Fruit fly (Drosophila melanogaster) whole organism, embryonic: ENCODE measurements around the gene Polr3I.

Experiments used
- Abd-B ChIP-seq: fragments of 200-800 bp; sonication (Bioruptor generic); optimal IDR thresholded peaks from 2 replicates; lab custom pipeline; 2018; ENCODE audit warnings: missing biosample characterization, mild to moderate bottlenecking, missing genetic modification characterization, moderate library complexity
- Antp ChIP-seq: fragments of 200-800 bp; sonication (Bioruptor generic); optimal IDR thresholded peaks from 3 replicates; lab custom pipeline; 2016; ENCODE audit warnings: missing biosample characterization, missing genetic modification characterization
- Atf-2 ChIP-seq: fragments of 200-800 bp; sonication (Bioruptor generic); optimal IDR thresholded peaks from 2 replicates; lab custom pipeline; 2016; ENCODE audit warnings: missing biosample characterization, missing genetic modification characterization
- BEAF-32 ChIP-seq: fragments of 200-800 bp; sonication (Bioruptor generic); optimal IDR thresholded peaks from 3 replicates; lab custom pipeline; 2017; ENCODE audit warnings: missing biosample characterization, missing genetic modification characterization, mild to moderate bottlenecking, moderate library complexity, missing genetic modification reagents
- C15 ChIP-seq: fragments of 200-800 bp; sonication (Bioruptor generic); IDR thresholded peaks from 3 replicates; pipeline ENCODE4 v1.3.6; 2022; ENCODE audit warnings: missing biosample characterization, missing genetic modification characterization
- CG10267 ChIP-seq: fragments of 200-800 bp; sonication (Bioruptor generic); optimal IDR thresholded peaks from 2 replicates; lab custom pipeline; 2018; ENCODE audit warnings: missing biosample characterization, mild to moderate bottlenecking, missing genetic modification characterization, moderate library complexity
- CG11093 ChIP-seq: fragments of 200-800 bp; sonication (Bioruptor generic); IDR thresholded peaks from 3 replicates; pipeline ENCODE4 v1.3.6; 2022; ENCODE audit warnings: missing biosample characterization, missing genetic modification characterization
- CG11247 ChIP-seq: fragments of 200-800 bp; sonication (Bioruptor generic); IDR thresholded peaks from 2 replicates; pipeline ENCODE4 v1.3.6; 2022; ENCODE audit warnings: missing biosample characterization, missing genetic modification characterization
- CG11723 ChIP-seq: fragments of 200-800 bp; sonication (Bioruptor generic); optimal IDR thresholded peaks from 2 replicates; lab custom pipeline; 2017; ENCODE audit warnings: missing biosample characterization, mild to moderate bottlenecking, missing genetic modification characterization
- CG12299 ChIP-seq: fragments of 200-800 bp; sonication (Bioruptor generic); optimal IDR thresholded peaks from 2 replicates; lab custom pipeline; 2018; ENCODE audit warnings: missing biosample characterization, mild to moderate bottlenecking, missing genetic modification characterization
- CG14014 ChIP-seq: fragments of 200-800 bp; sonication (Bioruptor generic); IDR thresholded peaks from 2 replicates; pipeline ENCODE4 v1.3.6; 2022; ENCODE audit warnings: missing biosample characterization, missing genetic modification characterization
- CG16815 ChIP-seq: fragments of 200-800 bp; sonication (Bioruptor generic); optimal IDR thresholded peaks from 3 replicates; lab custom pipeline; 2017; ENCODE audit warnings: missing biosample characterization, mild to moderate bottlenecking, missing genetic modification characterization
- CG17186 ChIP-seq: fragments of 200-800 bp; sonication (Bioruptor generic); optimal IDR thresholded peaks from 3 replicates; lab custom pipeline; 2017; ENCODE audit warnings: missing biosample characterization, missing genetic modification reagents, missing genetic modification characterization
- CG2199 ChIP-seq: fragments of 200-800 bp; sonication (Bioruptor generic); IDR thresholded peaks from 3 replicates; pipeline ENCODE4 v1.3.6; 2022; ENCODE audit warnings: missing biosample characterization, missing genetic modification characterization
- CG30403 ChIP-seq: fragments of 200-800 bp; sonication (Bioruptor generic); optimal IDR thresholded peaks from 3 replicates; lab custom pipeline; 2016; ENCODE audit warnings: missing biosample characterization, missing genetic modification characterization
- CG30431 ChIP-seq: fragments of 200-800 bp; sonication (Bioruptor generic); optimal IDR thresholded peaks from 2 replicates; lab custom pipeline; 2017; ENCODE audit warnings: missing biosample characterization, missing genetic modification characterization
- CG34376 ChIP-seq: fragments of 200-800 bp; sonication (Bioruptor generic); optimal IDR thresholded peaks from 2 replicates; lab custom pipeline; 2018; ENCODE audit warnings: missing biosample characterization, mild to moderate bottlenecking, missing genetic modification characterization
- CG5953 ChIP-seq: fragments of 200-800 bp; sonication (Bioruptor generic); IDR thresholded peaks from 2 replicates; pipeline ENCODE4 v1.3.6; 2022; ENCODE audit warnings: missing biosample characterization, missing genetic modification characterization
- CG6689 ChIP-seq: fragments of 200-800 bp; sonication (Bioruptor generic); IDR thresholded peaks from 2 replicates; pipeline ENCODE4 v1.3.6; 2022; ENCODE audit warnings: missing biosample characterization, missing genetic modification characterization
- CG6813 ChIP-seq: fragments of 200-800 bp; sonication (Bioruptor generic); optimal IDR thresholded peaks from 2 replicates; lab custom pipeline; 2017; ENCODE audit warnings: missing biosample characterization, missing genetic modification characterization, mild to moderate bottlenecking, moderate library complexity, missing genetic modification reagents
- CG8281 ChIP-seq: fragments of 200-800 bp; sonication (Bioruptor generic); optimal IDR thresholded peaks from 2 replicates; lab custom pipeline; 2018; ENCODE audit warnings: missing biosample characterization, mild to moderate bottlenecking, missing genetic modification characterization, moderate library complexity
- CG8944 ChIP-seq: fragments of 200-800 bp; sonication (Bioruptor generic); optimal IDR thresholded peaks from 3 replicates; lab custom pipeline; 2016; ENCODE audit warnings: missing biosample characterization, missing genetic modification characterization
- CG9797 ChIP-seq: fragments of 200-800 bp; sonication (Bioruptor generic); optimal IDR thresholded peaks from 3 replicates; lab custom pipeline; 2018; ENCODE audit warnings: missing biosample characterization, mild to moderate bottlenecking, missing genetic modification characterization
- CkIIα-i1 ChIP-seq: fragments of 200-800 bp; sonication (Bioruptor generic); IDR thresholded peaks from 2 replicates; pipeline ENCODE4 v1.3.6; 2022; ENCODE audit warnings: missing biosample characterization, missing genetic modification characterization
- Dip3 ChIP-seq: fragments of 200-800 bp; sonication (Bioruptor generic); optimal IDR thresholded peaks from 3 replicates; lab custom pipeline; 2016; ENCODE audit warnings: missing biosample characterization, missing genetic modification characterization
- Ets65A ChIP-seq: fragments of 200-800 bp; sonication (Bioruptor generic); peaks from one replicate; lab custom pipeline; 2016; ENCODE audit warnings: missing biosample characterization, missing genetic modification characterization
- Gug ChIP-seq: fragments of 200-800 bp; sonication (Bioruptor generic); IDR thresholded peaks from 4 replicates; pipeline ENCODE4 v1.3.6; 2022; ENCODE audit warnings: missing biosample characterization, missing genetic modification characterization
- Hand ChIP-seq: fragments of 200-800 bp; sonication (Bioruptor generic); optimal IDR thresholded peaks from 2 replicates; lab custom pipeline; 2017; ENCODE audit warnings: mild to moderate bottlenecking, missing biosample characterization, missing genetic modification reagents, missing genetic modification characterization
- Hr78 ChIP-seq, 2 experiments: fragments of 200-800 bp in 1 of 2; fragments of >200 bp in 1 of 2; sonication (Bioruptor generic) in 1 of 2; optimal IDR thresholded peaks; 2 replicates each; lab custom pipeline; 2017 to 2019; ENCODE audit warnings: missing biosample characterization in 2 of 2, missing genetic modification characterization in 2 of 2, mild to moderate bottlenecking in 1 of 2, moderate library complexity in 1 of 2
- Myb ChIP-seq: fragments of 200-800 bp; sonication (Bioruptor generic); optimal IDR thresholded peaks from 2 replicates; lab custom pipeline; 2016; ENCODE audit warnings: missing biosample characterization, missing genetic modification characterization
- Ptx1 ChIP-seq: fragments of 200-800 bp; sonication (Bioruptor generic); IDR thresholded peaks from 2 replicates; pipeline ENCODE4 v1.3.6; 2022; ENCODE audit warnings: missing biosample characterization, missing genetic modification characterization
- Six4 ChIP-seq: fragments of 200-800 bp; sonication (Bioruptor generic); optimal IDR thresholded peaks from 2 replicates; lab custom pipeline; 2016; ENCODE audit warnings: missing biosample characterization, missing genetic modification characterization
- Sox100B ChIP-seq: fragments of 200-800 bp; sonication (Bioruptor generic); optimal IDR thresholded peaks from 3 replicates; lab custom pipeline; 2018; ENCODE audit warnings: missing biosample characterization, mild to moderate bottlenecking, missing genetic modification characterization
- YL-1 ChIP-seq: fragments of 200-800 bp; sonication (Bioruptor generic); optimal IDR thresholded peaks from 3 replicates; lab custom pipeline; 2017; ENCODE audit warnings: missing biosample characterization, mild to moderate bottlenecking, missing genetic modification characterization
- bab2 ChIP-seq: fragments of 200-800 bp; sonication (Bioruptor generic); optimal IDR thresholded peaks from 2 replicates; lab custom pipeline; 2016; ENCODE audit warnings: missing biosample characterization, missing genetic modification characterization
- dpn ChIP-seq, 2 experiments: fragments of 200-800 bp; sonication (Bioruptor generic); optimal IDR thresholded peaks; 3 replicates each; lab custom pipeline; 2016; ENCODE audit warnings: missing biosample characterization in 2 of 2, missing genetic modification characterization in 2 of 2
- exex ChIP-seq: fragments of 200-800 bp; sonication (Bioruptor generic); optimal IDR thresholded peaks from 4 replicates; lab custom pipeline; 2018; ENCODE audit warnings: missing biosample characterization, mild to moderate bottlenecking, missing genetic modification characterization, moderate library complexity
- eyg ChIP-seq: fragments of 200-800 bp; sonication (Bioruptor generic); optimal IDR thresholded peaks from 3 replicates; lab custom pipeline; 2016; ENCODE audit warnings: missing biosample characterization, missing genetic modification characterization
- fd64A ChIP-seq: fragments of 200-800 bp; sonication (Bioruptor generic); optimal IDR thresholded peaks from 3 replicates; lab custom pipeline; 2018; ENCODE audit warnings: missing biosample characterization, mild to moderate bottlenecking, missing genetic modification characterization
- fru ChIP-seq: fragments of >200 bp; optimal IDR thresholded peaks from 2 replicates; lab custom pipeline; 2017
- lbe ChIP-seq: fragments of 200-800 bp; sonication (Bioruptor generic); optimal IDR thresholded peaks from 2 replicates; lab custom pipeline; 2016; ENCODE audit warnings: missing biosample characterization, mild to moderate bottlenecking, missing genetic modification characterization
- nerfin-1 ChIP-seq: fragments of 200-800 bp; sonication (Bioruptor generic); optimal IDR thresholded peaks from 3 replicates; lab custom pipeline; 2019; ENCODE audit warnings: missing biosample characterization, mild to moderate bottlenecking, missing genetic modification characterization, moderate library complexity
- pb ChIP-seq: fragments of 200-800 bp; sonication (Bioruptor generic); optimal IDR thresholded peaks from 3 replicates; lab custom pipeline; 2016; ENCODE audit warnings: missing biosample characterization, missing genetic modification characterization
- peb ChIP-seq: fragments of 200-800 bp; sonication (Bioruptor generic); IDR thresholded peaks from 2 replicates; pipeline ENCODE4 v1.3.6; 2022; ENCODE audit warnings: missing biosample characterization, missing genetic modification characterization
- run ChIP-seq: fragments of 200-800 bp; sonication (Bioruptor generic); optimal IDR thresholded peaks from 3 replicates; lab custom pipeline; 2018; ENCODE audit warnings: missing biosample characterization, mild to moderate bottlenecking, missing genetic modification characterization
- sisA ChIP-seq: fragments of 200-800 bp; sonication (Bioruptor generic); IDR thresholded peaks from 2 replicates; pipeline ENCODE4 v1.3.6; 2022; ENCODE audit warnings: missing biosample characterization, missing genetic modification characterization
- sug ChIP-seq: fragments of 200-800 bp; optimal IDR thresholded peaks from 2 replicates; lab custom pipeline; 2019; ENCODE audit warnings: missing biosample characterization, mild to moderate bottlenecking, missing genetic modification characterization, moderate library complexity
- tll ChIP-seq, 2 experiments: fragments of 200-800 bp in 1 of 2; fragments of >200 bp in 1 of 2; sonication (Bioruptor generic) in 1 of 2; optimal IDR thresholded peaks; 2 replicates each; lab custom pipeline; 2017 to 2019; ENCODE audit warnings: missing biosample characterization in 2 of 2, missing genetic modification characterization in 2 of 2, mild to moderate bottlenecking in 1 of 2, moderate library complexity in 1 of 2
- vvl ChIP-seq: fragments of 200-800 bp; sonication (Bioruptor generic); IDR thresholded peaks from 2 replicates; pipeline ENCODE4 v1.3.6; 2022; ENCODE audit warnings: missing biosample characterization, missing genetic modification characterization
- wdn ChIP-seq: fragments of 200-800 bp; sonication (Bioruptor generic); IDR thresholded peaks from 2 replicates; pipeline ENCODE4 v1.3.6; 2022; ENCODE audit warnings: missing biosample characterization, missing genetic modification characterization

The Polr3I gene

dm6 chrX:16930465-16931286 lies 46.3 kb downstream of the Polr3I start (continued):
- peak; percentile 39; the same call in 1 of the 3 replicates for TF ChIP-seq CG11093
- TF ChIP-seq Antp (GFP tag; lab: Kevin White, UChicago), result no peak
- TF ChIP-seq CG12299, result peak; percentile 42
- TF ChIP-seq CG6813 (GFP tag; lab: Kevin White, UChicago), result peak; percentile 30
- TF ChIP-seq sisA (GFP tag; lab: Robert Waterston, UW), result peak; percentile 71
- no peak for TF ChIP-seq CG16815 (GFP tag; lab: Kevin White, UChicago)
- peak; percentile 40 for TF ChIP-seq bab2
- TF ChIP-seq tll (GFP tag; optimal IDR thresholded peaks at IDR 0.05; lab: Kevin White, UChicago), result no peak
- TF ChIP-seq Gug, result peak; percentile 17; the same call in 1 of the 4 replicates
- no peak for TF ChIP-seq CG11723 (GFP tag; lab: Kevin White, UChicago)
- TF ChIP-seq sug, result peak; percentile 37
- TF ChIP-seq CG5953 (GFP tag; lab: Robert Waterston, UW), result peak; percentile 63; the same call in 1 of the 2 replicates
- peak; percentile 55 for TF ChIP-seq peb (GFP tag; lab: Robert Waterston, UW)
- no peak for TF ChIP-seq Hand (GFP tag; lab: Kevin White, UChicago)
- peak; percentile 32 to 45 for TF ChIP-seq dpn (GFP tag; optimal IDR thresholded peaks at IDR 0.05; lab: Kevin White, UChicago)
- no peak for TF ChIP-seq Myb (GFP tag; lab: Kevin White, UChicago)
- TF ChIP-seq fru (lab: Kevin White, UChicago), result no peak
- TF ChIP-seq CG14014, result peak; percentile 27
- peak; percentile 69; the same call in 2 of the 3 replicates for TF ChIP-seq CG2199 (GFP tag; lab: Robert Waterston, UW)
- no peak for TF ChIP-seq fd64A (GFP tag; lab: Kevin White, UChicago)
- no peak for TF ChIP-seq pb
- TF ChIP-seq CG10267 (tag; lab: Kevin White, UChicago), result peak; percentile 54
- peak; percentile 70 for TF ChIP-seq Sox100B (GFP tag; lab: Kevin White, UChicago)
- peak; percentile 27 for TF ChIP-seq CG30431 (GFP tag; lab: Kevin White, UChicago)
- peak; percentile 30 for TF ChIP-seq run (tag; lab: Kevin White, UChicago)
- peak; percentile 41 for TF ChIP-seq Abd-B (GFP tag; lab: Kevin White, UChicago)
- peak; percentile 49; the same call in 1 of the 2 replicates for TF ChIP-seq wdn (GFP tag; lab: Robert Waterston, UW)
- peak; percentile 9 for TF ChIP-seq lbe (GFP tag; lab: Kevin White, UChicago)
- TF ChIP-seq CG11247, result peak; percentile 47
- TF ChIP-seq CG9797 (GFP tag; lab: Kevin White, UChicago), result no peak
- no peak for TF ChIP-seq CkIIα-i1 (GFP tag; lab: Robert Waterston, UW)
- no peak for TF ChIP-seq Ets65A (GFP tag; lab: Kevin White, UChicago)
- TF ChIP-seq CG17186 (GFP tag; lab: Kevin White, UChicago), result no peak
- no peak for TF ChIP-seq CG34376 (GFP tag; lab: Kevin White, UChicago)
- peak; percentile 24 for TF ChIP-seq CG8281
- no peak for TF ChIP-seq eyg (GFP tag; lab: Kevin White, UChicago)
- TF ChIP-seq nerfin-1, result peak; percentile 50
- no peak for TF ChIP-seq BEAF-32
- no peak for TF ChIP-seq CG8944
- TF ChIP-seq Atf-2, result no peak
- peak; percentile 80 for TF ChIP-seq Ptx1 (GFP tag; lab: Robert Waterston, UW)
- TF ChIP-seq C15 (GFP tag; lab: Robert Waterston, UW), result no peak
- no peak for TF ChIP-seq YL-1
- peak; percentile 18 for TF ChIP-seq Six4 (GFP tag; lab: Kevin White, UChicago)
- TF ChIP-seq exex (tag; lab: Kevin White, UChicago), result no peak
- peak; percentile 71 for TF ChIP-seq CG30403
- TF ChIP-seq vvl, result peak; percentile 80
- TF ChIP-seq Dip3 (GFP tag; lab: Kevin White, UChicago), result no peak
- no peak for TF ChIP-seq Hr78 (GFP tag; optimal IDR thresholded peaks at IDR 0.05; lab: Kevin White, UChicago)
- peak; percentile 63 for TF ChIP-seq CG6689 (GFP tag; lab: Robert Waterston, UW)
